Fruit fly (Drosophila melanogaster): ENCODE measurements around the gene CG31886.

The CG31886 gene

dm6 chr2L:8931176-8931575 is 27.7 kb downstream of the CG31886 start:
- TF ChIP-seq CG3919 (GFP tag; optimal IDR thresholded peaks at IDR 0.05) (no peak), net (GFP tag; optimal IDR thresholded peaks at IDR 0.05) (no peak), Hr38 (GFP tag; optimal IDR thresholded peaks at IDR 0.05) (no peak)

- no peak for TF ChIP-seq net (GFP tag; optimal IDR thresholded peaks at IDR 0.05)
- TF ChIP-seq CG4318 (GFP tag; optimal IDR thresholded peaks at IDR 0.05), result peak; percentile 10
- no peak for TF ChIP-seq CG11762 (GFP tag; optimal IDR thresholded peaks at IDR 0.05; ENCODE audit: insufficient read depth)
- TF ChIP-seq dsx (GFP tag; optimal IDR thresholded peaks at IDR 0.05; ENCODE audit: poor library complexity, severe bottlenecking), result no peak
- peak; percentile 61 for TF ChIP-seq eg (GFP tag; IDR thresholded peaks at IDR 0.05)
- TF ChIP-seq CG11294 (GFP tag; IDR thresholded peaks at IDR 0.05), result no peak; the same call in 1 of the 2 replicates
- peak in 1 of 2 experiments; percentile 40 for TF ChIP-seq salr (GFP tag; optimal IDR thresholded peaks at IDR 0.05)
- TF ChIP-seq CG6163 (GFP tag; IDR thresholded peaks at IDR 0.05), result peak; percentile 37; the same call in 1 of the 3 replicates
- TF ChIP-seq Sox14 (GFP tag; optimal IDR thresholded peaks at IDR 0.05), result peak; percentile 15
- TF ChIP-seq pdm3 (GFP tag; optimal IDR thresholded peaks at IDR 0.05), result peak; percentile 33
- TF ChIP-seq Lpt (GFP tag; optimal IDR thresholded peaks at IDR 0.05), result peak; percentile 22
- no peak for TF ChIP-seq CG34406 (GFP tag; optimal IDR thresholded peaks at IDR 0.05)
- no peak for TF ChIP-seq CG1621 (tag; optimal IDR thresholded peaks at IDR 0.05)
- TF ChIP-seq CG15336 (GFP tag; IDR thresholded peaks at IDR 0.05), result peak; percentile 60
- peak; percentile 12 for TF ChIP-seq acj6 (GFP tag; optimal IDR thresholded peaks at IDR 0.05)
- peak; percentile 16 for TF ChIP-seq svp (GFP tag)
- peak; percentile 1 for TF ChIP-seq achi (GFP tag; optimal IDR thresholded peaks at IDR 0.05)
- peak; percentile 9 for TF ChIP-seq topi (GFP tag; optimal IDR thresholded peaks at IDR 0.05)
- TF ChIP-seq Eip75B (GFP tag; optimal IDR thresholded peaks at IDR 0.05), result no peak
- peak; percentile 64; the same call in 2 of the 3 replicates for TF ChIP-seq CG8119 (GFP tag; IDR thresholded peaks at IDR 0.05)
- TF ChIP-seq Hr4 (GFP tag; optimal IDR thresholded peaks at IDR 0.05), result peak; percentile 74
- peak; percentile 3 for TF ChIP-seq CG10631 (GFP tag; optimal IDR thresholded peaks at IDR 0.05)
- TF ChIP-seq dac (GFP tag; optimal IDR thresholded peaks at IDR 0.05), result peak; percentile 1
- TF ChIP-seq Eip93F (GFP tag; optimal IDR thresholded peaks at IDR 0.05), result no peak
- TF ChIP-seq fkh (GFP tag; optimal IDR thresholded peaks at IDR 0.05), result no peak
- peak; percentile 6 for TF ChIP-seq Hr39 (GFP tag; optimal IDR thresholded peaks at IDR 0.05)
- peak; percentile 6 for TF ChIP-seq lz (GFP tag; optimal IDR thresholded peaks at IDR 0.05)
- TF ChIP-seq CG32006 (GFP tag; optimal IDR thresholded peaks at IDR 0.05), result peak; percentile 66
- TF ChIP-seq CG31627 (GFP tag; optimal IDR thresholded peaks at IDR 0.05), result no peak
Measured at dm6 chr2L:8923405-8923804, 35.4 kb downstream of the CG31886 start.

dm6 chr2L:8921934-8922333 is 36.9 kb downstream of the CG31886 start:
- no peak for TF ChIP-seq salr (GFP tag; optimal IDR thresholded peaks at IDR 0.05)
- TF ChIP-seq pdm3 (GFP tag; optimal IDR thresholded peaks at IDR 0.05), result peak; percentile 9
- no peak for TF ChIP-seq Ets21C (GFP tag; optimal IDR thresholded peaks at IDR 0.05)
- no peak for TF ChIP-seq Sox102F (GFP tag; optimal IDR thresholded peaks at IDR 0.05)
- no peak for TF ChIP-seq Eip75B (GFP tag; optimal IDR thresholded peaks at IDR 0.05)
- no peak for TF ChIP-seq Gug (GFP tag; IDR thresholded peaks at IDR 0.05)
- TF ChIP-seq CG4318 (GFP tag; optimal IDR thresholded peaks at IDR 0.05), result no peak
- TF ChIP-seq Hr4 (GFP tag; optimal IDR thresholded peaks at IDR 0.05), result peak; percentile 32
- TF ChIP-seq CG1621 (tag; optimal IDR thresholded peaks at IDR 0.05), result no peak
- TF ChIP-seq esn (GFP tag; optimal IDR thresholded peaks at IDR 0.05), result no peak
- TF ChIP-seq CG3919 (GFP tag; optimal IDR thresholded peaks at IDR 0.05), result peak; percentile 9
- no peak for TF ChIP-seq CG9139 (GFP tag; optimal IDR thresholded peaks at IDR 0.05)
- TF ChIP-seq eg (GFP tag; IDR thresholded peaks at IDR 0.05), result peak; percentile 58; the same call in 2 of the 3 replicates
- TF ChIP-seq CG6276 (GFP tag; optimal IDR thresholded peaks at IDR 0.05), result no peak
- TF ChIP-seq spab (GFP tag; optimal IDR thresholded peaks at IDR 0.05), result no peak
- TF ChIP-seq Hr38 (GFP tag; optimal IDR thresholded peaks at IDR 0.05), result no peak
- TF ChIP-seq CG8632 (GFP tag; optimal IDR thresholded peaks at IDR 0.05), result no peak
- no peak for TF ChIP-seq CG7368 (GFP tag; optimal IDR thresholded peaks at IDR 0.05)
- peak; percentile 74 for TF ChIP-seq Eip78C (GFP tag)
- TF ChIP-seq CG3032 (tag; optimal IDR thresholded peaks at IDR 0.05), result no peak
- TF ChIP-seq lz (GFP tag; optimal IDR thresholded peaks at IDR 0.05), result no peak
- no peak for TF ChIP-seq Ets96B (tag; optimal IDR thresholded peaks at IDR 0.05)
- no peak for TF ChIP-seq Smox (GFP tag; optimal IDR thresholded peaks at IDR 0.05)
- TF ChIP-seq dsx (GFP tag; optimal IDR thresholded peaks at IDR 0.05; ENCODE audit: poor library complexity, severe bottlenecking), result no peak
- no peak for TF ChIP-seq fd59A (GFP tag; optimal IDR thresholded peaks at IDR 0.05)
- peak; percentile 46 for TF ChIP-seq CG15336 (GFP tag; IDR thresholded peaks at IDR 0.05)
- TF ChIP-seq CG6792 (GFP tag; optimal IDR thresholded peaks at IDR 0.05), result no peak
- no peak for TF ChIP-seq Met (GFP tag; optimal IDR thresholded peaks at IDR 0.05)
- no peak for TF ChIP-seq Sox15 (GFP tag; optimal IDR thresholded peaks at IDR 0.05)
- TF ChIP-seq CG6163 (GFP tag; IDR thresholded peaks at IDR 0.05), result 0 out of 3 replicates have a peak, but pooled peaks have one; percentile 48
- TF ChIP-seq fkh (GFP tag; optimal IDR thresholded peaks at IDR 0.05), result no peak

All from whole organism, prepupa.